Fruit fly (Drosophila melanogaster): ENCODE measurements around the gene CG8833.

DNA sequence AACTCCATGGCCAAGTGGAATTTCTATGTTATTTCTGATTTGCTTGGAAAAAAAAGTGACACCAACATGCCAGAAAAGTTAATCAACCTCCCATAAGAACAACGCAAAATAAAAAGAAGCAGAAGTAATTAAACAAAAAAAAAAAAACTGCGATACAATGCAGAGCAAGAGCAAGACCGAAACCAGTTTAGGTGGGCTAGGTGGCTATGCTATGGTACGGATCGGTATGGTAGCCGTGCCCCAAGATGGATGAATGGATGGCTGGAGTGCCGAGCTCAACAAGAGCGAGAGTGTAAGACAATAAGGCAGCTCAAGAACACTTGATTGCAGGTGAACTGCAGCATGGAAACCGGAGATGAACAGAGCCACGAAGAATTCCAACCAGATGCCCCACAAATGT is 8.0 kb upstream of the CG8833 start:
- TF ChIP-seq psq (optimal IDR thresholded peaks at IDR 0.05) (no peak), ttk (optimal IDR thresholded peaks at IDR 0.05) (no peak), h (optimal IDR thresholded peaks at IDR 0.05) (no peak), insv (optimal IDR thresholded peaks at IDR 0.05) (no peak), Myc (optimal IDR thresholded peaks at IDR 0.05) (no peak), Sin3A (optimal IDR thresholded peaks at IDR 0.05) (no peak)
